Fruit fly (Drosophila melanogaster): ENCODE measurements around the gene Dna2.

Dna2 gene

dm6 chrX:9993427-9994218 lies 16.7 kb upstream of the Dna2 start (continued):
- TF ChIP-seq CG1024 (GFP tag; IDR thresholded peaks at IDR 0.05), result no peak
- no peak for TF ChIP-seq CG3847 (GFP tag; IDR thresholded peaks at IDR 0.05)
- TF ChIP-seq lmd (GFP tag; IDR thresholded peaks at IDR 0.05), result peak; percentile 52; the same call in 1 of the 2 replicates
- TF ChIP-seq bab2 (GFP tag; optimal IDR thresholded peaks at IDR 0.05), result peak; percentile 4
- no peak for TF ChIP-seq CG31365 (tag; optimal IDR thresholded peaks at IDR 0.05)
- 0 out of 2 replicates have a peak, but pooled peaks have one; percentile 11 for TF ChIP-seq seq (GFP tag; IDR thresholded peaks at IDR 0.05)
- TF ChIP-seq CG30431 (GFP tag; optimal IDR thresholded peaks at IDR 0.05), result no peak
- TF ChIP-seq CG11085 (GFP tag; IDR thresholded peaks at IDR 0.05), result no peak
- peak; percentile 16 for TF ChIP-seq Dip3 (GFP tag; optimal IDR thresholded peaks at IDR 0.05)
- TF ChIP-seq Antp (GFP tag; optimal IDR thresholded peaks at IDR 0.05), result peak; percentile 8
- no peak for TF ChIP-seq vfl (GFP tag; optimal IDR thresholded peaks at IDR 0.05)
- TF ChIP-seq Ets65A (GFP tag), result peak; percentile 68
- peak; percentile 7 for TF ChIP-seq unpg (GFP tag; optimal IDR thresholded peaks at IDR 0.05)
- no peak for TF ChIP-seq Nf-YC (tag; optimal IDR thresholded peaks at IDR 0.05)
- no peak for TF ChIP-seq slou (GFP tag; optimal IDR thresholded peaks at IDR 0.05)
- peak; percentile 47 for TF ChIP-seq CG2120 (GFP tag; optimal IDR thresholded peaks at IDR 0.05)
- TF ChIP-seq CG15269 (tag; optimal IDR thresholded peaks at IDR 0.05), result peak; percentile 1
- peak; percentile 15 for TF ChIP-seq Oli (tag; optimal IDR thresholded peaks at IDR 0.05)
- no peak for TF ChIP-seq btn (GFP tag; optimal IDR thresholded peaks at IDR 0.05)
- no peak for TF ChIP-seq shn (GFP tag; optimal IDR thresholded peaks at IDR 0.05)
- TF ChIP-seq CoRest (tag; optimal IDR thresholded peaks at IDR 0.05), result peak; percentile 10
- TF ChIP-seq Doc3 (GFP tag; IDR thresholded peaks at IDR 0.05; ENCODE audit: partially characterized antibody), result no peak
- 0 out of 2 replicates have a peak, but pooled peaks have one; percentile 26 for TF ChIP-seq CG32532 (GFP tag; IDR thresholded peaks at IDR 0.05)
- no peak for TF ChIP-seq Chrac-16 (GFP tag; optimal IDR thresholded peaks at IDR 0.05)
- peak; percentile 27 for TF ChIP-seq CG9817 (tag; optimal IDR thresholded peaks at IDR 0.05)
- TF ChIP-seq ara (GFP tag; IDR thresholded peaks at IDR 0.05), result no peak
- TF ChIP-seq sisA (GFP tag; IDR thresholded peaks at IDR 0.05), result peak; percentile 23; the same call in 1 of the 2 replicates
- TF ChIP-seq CG2678 (tag; optimal IDR thresholded peaks at IDR 0.05), result peak; percentile 35
- TF ChIP-seq Atf6 (GFP tag; IDR thresholded peaks at IDR 0.05), result no peak; the same call in 1 of the 2 replicates
- no peak for TF ChIP-seq CG14667 (GFP tag; IDR thresholded peaks at IDR 0.05)
- no peak for TF ChIP-seq trem (tag; optimal IDR thresholded peaks at IDR 0.05)
- no peak for TF ChIP-seq sim (GFP tag; IDR thresholded peaks at IDR 0.05)
- peak; percentile 55; the same call in 1 of the 2 replicates for TF ChIP-seq CG9932 (GFP tag; IDR thresholded peaks at IDR 0.05)
- peak; percentile 8 for TF ChIP-seq zfh2 (GFP tag; optimal IDR thresholded peaks at IDR 0.05)
- TF ChIP-seq gro (GFP tag; optimal IDR thresholded peaks at IDR 0.05), result peak; percentile 29
- TF ChIP-seq CG4404 (GFP tag; IDR thresholded peaks at IDR 0.05), result no peak
- peak; percentile 53; the same call in 1 of the 2 replicates for TF ChIP-seq Rfx (GFP tag; IDR thresholded peaks at IDR 0.05)

dm6 chrX:10008576-10009260 lies 1.6 kb upstream of the Dna2 start, which contains the start of gene CG33557:
TSS of gene CG33557 (plus strand) at chrX:10009210.
- no peak for TF ChIP-seq CG4424 (GFP tag; optimal IDR thresholded peaks at IDR 0.05)
- TF ChIP-seq CG18599 (GFP tag; optimal IDR thresholded peaks at IDR 0.05), result no peak
- TF ChIP-seq twi (tag; optimal IDR thresholded peaks at IDR 0.05), result peak; percentile 85
- TF ChIP-seq Usf (GFP tag; optimal IDR thresholded peaks at IDR 0.05), result no peak
- TF ChIP-seq ash1 (GFP tag; optimal IDR thresholded peaks at IDR 0.05), result no peak
- no peak for TF ChIP-seq CG11504 (tag; optimal IDR thresholded peaks at IDR 0.05)
- no peak for TF ChIP-seq CG3838 (GFP tag; optimal IDR thresholded peaks at IDR 0.05)
- peak; percentile 96 for TF ChIP-seq CG8281 (tag; optimal IDR thresholded peaks at IDR 0.05)
- TF ChIP-seq Ets65A (GFP tag), result peak; percentile 77
- no peak for TF ChIP-seq ems (GFP tag; optimal IDR thresholded peaks at IDR 0.05)
- no peak for TF ChIP-seq ap (GFP tag; IDR thresholded peaks at IDR 0.05)
- no peak for TF ChIP-seq CG4328 (GFP tag; optimal IDR thresholded peaks at IDR 0.05)
- TF ChIP-seq Gsc (GFP tag; IDR thresholded peaks at IDR 0.05), result no peak
- TF ChIP-seq usp (GFP tag; optimal IDR thresholded peaks at IDR 0.05), result no peak

Measured in whole organism, embryonic.